Worm (Caenorhabditis elegans): Measurements from ENCODE around the gene F28A12.3.

- no peak for TF ChIP-seq W03F9.2 (tag; optimal IDR thresholded peaks at IDR 0.05)
- TF ChIP-seq him-1 (tag; optimal IDR thresholded peaks at IDR 0.05) = no peak
Observed at ce11 chrV:8662056-8663006, 21.2 kb upstream of the F28A12.3 start.

Measured in whole organism, L4/young adult.